Worm (Caenorhabditis elegans) whole organism, L1 larva: ENCODE results near the gene srx-77.

Experiments used
- C04F5.9 ChIP-seq: sonication (generic microtip); optimal IDR thresholded peaks from 2 replicates; lab custom pipeline; 2016; ENCODE audit warnings: missing genetic modification characterization, missing compliant biosample characterization
- Y116A8C.19 ChIP-seq: sonication (generic microtip); optimal IDR thresholded peaks from 2 replicates; lab custom pipeline; 2016; ENCODE audit warnings: missing compliant biosample characterization, missing genetic modification characterization, borderline replicate concordance
- alr-1 ChIP-seq: fragments of 200-800 bp; sonication (Bioruptor generic); optimal IDR thresholded peaks from 2 replicates; lab custom pipeline; 2018; ENCODE audit warnings: borderline replicate concordance, mild to moderate bottlenecking, missing genetic modification characterization, missing compliant biosample characterization
- aly-2 ChIP-seq: fragments of 150-350 bp; optimal IDR thresholded peaks from 2 replicates; lab custom pipeline; 2014; ENCODE audit warnings: missing biosample characterization, missing genetic modification characterization
- ama-1 ChIP-seq: fragments of 150-350 bp; optimal IDR thresholded peaks from 2 replicates; lab custom pipeline; 2014
- ceh-63 ChIP-seq: fragments of 200-800 bp; sonication (Bioruptor generic); optimal IDR thresholded peaks from 2 replicates; lab custom pipeline; 2018; ENCODE audit warnings: mild to moderate bottlenecking, missing genetic modification characterization, missing compliant biosample characterization
- ceh-8 ChIP-seq: fragments of 200-800 bp; sonication (Bioruptor generic); optimal IDR thresholded peaks from 2 replicates; lab custom pipeline; 2018; ENCODE audit warnings: mild to moderate bottlenecking, missing genetic modification characterization, moderate library complexity, missing compliant biosample characterization
- ceh-82 ChIP-seq, 3 experiments: fragments of 150-350 bp in 1 of 3; sonication (generic microtip) in 2 of 3; optimal IDR thresholded peaks; 2 replicates each; lab custom pipeline; 2014 to 2017; ENCODE audit warnings: missing biosample characterization in 3 of 3, missing genetic modification characterization in 3 of 3
- ceh-90 ChIP-seq: sonication (generic microtip); optimal IDR thresholded peaks from 2 replicates; lab custom pipeline; 2016; ENCODE audit warnings: missing genetic modification characterization, missing compliant biosample characterization
- efl-3 ChIP-seq: fragments of 200-800 bp; sonication (Bioruptor generic); optimal IDR thresholded peaks from 2 replicates; lab custom pipeline; 2018; ENCODE audit warnings: mild to moderate bottlenecking, missing genetic modification characterization, missing compliant biosample characterization
- egl-27 ChIP-seq, 2 experiments: fragments of 150-350 bp in 1 of 2; sonication (generic microtip); optimal IDR thresholded peaks; 3 replicates each; lab custom pipeline; 2017 to 2018; ENCODE audit warnings: missing biosample characterization in 2 of 2, missing genetic modification characterization in 2 of 2, missing genetic modification reagents in 2 of 2
- elt-3 ChIP-seq, 6 experiments: fragments of 150-350 bp in 1 of 6; sonication (generic microtip); optimal IDR thresholded peaks; 2 replicates each; lab custom pipeline; 2017 to 2018; ENCODE audit warnings: missing biosample characterization in 6 of 6, missing genetic modification characterization in 6 of 6, inconsistent platforms in 1 of 6
- fkh-10 ChIP-seq: sonication (generic microtip); optimal IDR thresholded peaks from 2 replicates; lab custom pipeline; 2017; ENCODE audit warnings: missing biosample characterization, missing genetic modification reagents, missing genetic modification characterization
- fkh-8 ChIP-seq: sonication (generic microtip); optimal IDR thresholded peaks from 2 replicates; lab custom pipeline; 2016; ENCODE audit warnings: mild to moderate bottlenecking, missing genetic modification characterization, missing compliant biosample characterization
- grh-1 ChIP-seq: fragments of 200-800 bp; sonication (Bioruptor generic); IDR thresholded peaks from 2 replicates; pipeline ENCODE4 v1.3.6; 2022; ENCODE audit warnings: missing genetic modification reagents, missing genetic modification characterization, missing compliant biosample characterization
- hlh-4 ChIP-seq: sonication (generic microtip); optimal IDR thresholded peaks from 2 replicates; lab custom pipeline; 2016; ENCODE audit warnings: mild to moderate bottlenecking, missing genetic modification characterization, missing compliant biosample characterization
- lin-13 ChIP-seq: fragments of 150-350 bp; optimal IDR thresholded peaks from 2 replicates; lab custom pipeline; 2014; ENCODE audit warnings: missing biosample characterization, missing genetic modification reagents, missing genetic modification characterization
- lin-14 ChIP-seq: fragments of 200-800 bp; sonication (Bioruptor generic); optimal IDR thresholded peaks from 2 replicates; lab custom pipeline; 2018; ENCODE audit warnings: mild to moderate bottlenecking, missing genetic modification characterization, moderate library complexity, missing compliant biosample characterization
- lin-35 ChIP-seq, 2 experiments: fragments of 150-350 bp; optimal IDR thresholded peaks; 2 replicates each; lab custom pipeline; 2014; ENCODE audit warnings: missing biosample characterization in 2 of 2, missing genetic modification characterization in 2 of 2, missing genetic modification reagents in 2 of 2
- lin-39 ChIP-seq: fragments of 150-350 bp; optimal IDR thresholded peaks from 2 replicates; lab custom pipeline; 2014; ENCODE audit warnings: missing biosample characterization, missing genetic modification reagents, missing genetic modification characterization
- lsy-2 ChIP-seq, 2 experiments: fragments of 150-350 bp; optimal IDR thresholded peaks; 2 replicates each; lab custom pipeline; 2014; ENCODE audit warnings: missing biosample characterization in 2 of 2, missing genetic modification characterization in 2 of 2
- mep-1 ChIP-seq: fragments of 150-350 bp; optimal IDR thresholded peaks from 2 replicates; lab custom pipeline; 2014; ENCODE audit warnings: missing biosample characterization, missing genetic modification characterization
- nhr-20 ChIP-seq: sonication (generic microtip); optimal IDR thresholded peaks from 2 replicates; lab custom pipeline; 2016; ENCODE audit warnings: mild to moderate bottlenecking, missing genetic modification characterization, missing compliant biosample characterization
- nhr-47 ChIP-seq: sonication (generic microtip); optimal IDR thresholded peaks from 2 replicates; lab custom pipeline; 2016; ENCODE audit warnings: mild to moderate bottlenecking, missing genetic modification characterization, moderate library complexity, missing compliant biosample characterization
- nhr-71 ChIP-seq: sonication (generic microtip); optimal IDR thresholded peaks from 2 replicates; lab custom pipeline; 2016; ENCODE audit warnings: mild to moderate bottlenecking, missing genetic modification characterization, moderate library complexity, missing compliant biosample characterization
- nhr-76 ChIP-seq: sonication (generic microtip); optimal IDR thresholded peaks from 2 replicates; lab custom pipeline; 2017; ENCODE audit warnings: missing biosample characterization, missing genetic modification characterization
- nhr-77 ChIP-seq: fragments of 150-350 bp; optimal IDR thresholded peaks from 2 replicates; lab custom pipeline; 2014; ENCODE audit warnings: missing biosample characterization, missing genetic modification characterization
- nhr-85 ChIP-seq: sonication (generic microtip); peaks from one replicate; lab custom pipeline; 2016; ENCODE audit warnings: missing genetic modification characterization, inconsistent platforms, missing compliant biosample characterization
- nhr-90 ChIP-seq: sonication (generic microtip); optimal IDR thresholded peaks from 2 replicates; lab custom pipeline; 2016; ENCODE audit warnings: mild to moderate bottlenecking, missing genetic modification characterization, missing compliant biosample characterization; ENCODE audit not compliant: poor library complexity
- pag-3 ChIP-seq: sonication (generic microtip); optimal IDR thresholded peaks from 2 replicates; lab custom pipeline; 2017; ENCODE audit warnings: missing genetic modification characterization, mild to moderate bottlenecking, missing compliant biosample characterization, antibody characterized with exemption, borderline replicate concordance; ENCODE audit not compliant: insufficient read depth
- pax-3 ChIP-seq: fragments of 200-800 bp; sonication (Bioruptor generic); optimal IDR thresholded peaks from 2 replicates; lab custom pipeline; 2018; ENCODE audit warnings: mild to moderate bottlenecking, missing genetic modification characterization, moderate library complexity, missing compliant biosample characterization
- pqm-1 ChIP-seq: sonication (generic microtip); optimal IDR thresholded peaks from 3 replicates; lab custom pipeline; 2017; ENCODE audit warnings: missing biosample characterization, missing genetic modification characterization
- rnt-1 ChIP-seq: sonication (generic microtip); optimal IDR thresholded peaks from 2 replicates; lab custom pipeline; 2016; ENCODE audit warnings: mild to moderate bottlenecking, missing genetic modification characterization, moderate library complexity, missing compliant biosample characterization
- skn-1 ChIP-seq: fragments of 150-350 bp; optimal IDR thresholded peaks from 2 replicates; lab custom pipeline; 2014; ENCODE audit warnings: missing biosample characterization, missing genetic modification characterization
- sptf-1 ChIP-seq: fragments of 150-350 bp; optimal IDR thresholded peaks from 2 replicates; lab custom pipeline; 2014; ENCODE audit warnings: missing biosample characterization, missing genetic modification characterization
- sup-37 ChIP-seq: fragments of 200-800 bp; sonication (Bioruptor generic); optimal IDR thresholded peaks from 2 replicates; lab custom pipeline; 2018; ENCODE audit warnings: mild to moderate bottlenecking, missing genetic modification characterization, missing compliant biosample characterization
- swsn-7 ChIP-seq: sonication (generic microtip); optimal IDR thresholded peaks from 2 replicates; lab custom pipeline; 2016; ENCODE audit warnings: missing genetic modification characterization, missing compliant biosample characterization
- tbx-2 ChIP-seq: sonication (generic microtip); optimal IDR thresholded peaks from 2 replicates; lab custom pipeline; 2016; ENCODE audit warnings: missing genetic modification characterization, missing compliant biosample characterization
- unc-30 ChIP-seq: sonication (generic microtip); optimal IDR thresholded peaks from 2 replicates; lab custom pipeline; 2017; ENCODE audit warnings: missing biosample characterization, missing genetic modification characterization
- unc-86 ChIP-seq: sonication (generic microtip); optimal IDR thresholded peaks from 2 replicates; lab custom pipeline; 2016; ENCODE audit warnings: missing genetic modification characterization, missing compliant biosample characterization
- zag-1 ChIP-seq: fragments of 150-350 bp; optimal IDR thresholded peaks from 2 replicates; lab custom pipeline; 2014; ENCODE audit warnings: missing biosample characterization, missing genetic modification characterization
- ztf-11 ChIP-seq, 2 experiments: sonication (generic microtip); optimal IDR thresholded peaks; 2 replicates each; lab custom pipeline; 2016 to 2017; ENCODE audit warnings: missing genetic modification characterization in 2 of 2, missing biosample characterization in 1 of 2, missing compliant biosample characterization in 1 of 2
- ztf-4 ChIP-seq: fragments of 150-350 bp; optimal IDR thresholded peaks from 2 replicates; lab custom pipeline; 2014; ENCODE audit warnings: missing biosample characterization, missing genetic modification characterization

srx-77 gene

ce11 chrV:4647279-4647819 is 21.2 kb downstream of the srx-77 start:
- TF ChIP-seq lin-39 (tag; lab: Kevin White, UChicago) (no peak), ama-1 (lab: Kevin White, UChicago) (peak; percentile 55)

ce11 chrV:4642691-4643090 is 25.8 kb downstream of the srx-77 start, which contains the start of gene soc-1:
TSS of gene soc-1 (plus strand) at chrV:4642952.
- no peak for TF ChIP-seq ceh-63 (GFP tag; lab: Kevin White, UChicago)
- TF ChIP-seq aly-2 (tag; lab: Kevin White, UChicago), result no peak
- no peak for TF ChIP-seq nhr-76 (tag; lab: Kevin White, UChicago)
- TF ChIP-seq fkh-10 (GFP tag; lab: Kevin White, UChicago), result no peak
- no peak for TF ChIP-seq ceh-8
- TF ChIP-seq lin-13, result no peak
- no peak for TF ChIP-seq ceh-90 (tag; lab: Kevin White, UChicago)
- TF ChIP-seq ztf-11 (tag; optimal IDR thresholded peaks at IDR 0.05; lab: Kevin White, UChicago), result no peak
- TF ChIP-seq ceh-82 (tag; optimal IDR thresholded peaks at IDR 0.05; lab: Kevin White, UChicago), result no peak
- no peak for TF ChIP-seq grh-1 (GFP tag; lab: Robert Waterston, UW)
- TF ChIP-seq ztf-4 (tag; lab: Kevin White, UChicago), result no peak
- TF ChIP-seq fkh-8 (tag; lab: Kevin White, UChicago), result no peak
- no peak for TF ChIP-seq pqm-1
- TF ChIP-seq nhr-90 (tag; lab: Kevin White, UChicago), result no peak
- TF ChIP-seq sptf-1, result no peak
- TF ChIP-seq, all 84 proteins: peak for 0

- TF ChIP-seq unc-30 (tag; lab: Kevin White, UChicago) (no peak), nhr-71 (tag; lab: Kevin White, UChicago) (peak; percentile 48), elt-3 (tag; optimal IDR thresholded peaks at IDR 0.05; lab: Kevin White, UChicago) (peak in 2 of 6 experiments; percentile 35 to 58), ceh-8 (peak; percentile 91), lsy-2 (tag; optimal IDR thresholded peaks at IDR 0.05; lab: Kevin White, UChicago) (peak in 1 of 2 experiments; percentile 8), nhr-20 (tag; lab: Kevin White, UChicago) (peak; percentile 23), fkh-8 (tag; lab: Kevin White, UChicago) (no peak), tbx-2 (tag; lab: Kevin White, UChicago) (no peak), hlh-4 (no peak), mep-1 (tag; lab: Kevin White, UChicago) (no peak), nhr-85 (tag; lab: Kevin White, UChicago) (peak; percentile 52), ztf-4 (tag; lab: Kevin White, UChicago) (no peak), nhr-47 (no peak), lin-35 (GFP tag; optimal IDR thresholded peaks at IDR 0.05; lab: Kevin White, UChicago) (peak in 1 of 2 experiments; percentile 3), swsn-7 (tag; lab: Kevin White, UChicago) (no peak)
Observed at ce11 chrV:4640501-4641150, 27.9 kb downstream of the srx-77 start.

- TF ChIP-seq egl-27 (tag; optimal IDR thresholded peaks at IDR 0.05; lab: Kevin White, UChicago) (no peak), tbx-2 (tag; lab: Kevin White, UChicago) (no peak), C04F5.9 (no peak), nhr-77 (tag; lab: Kevin White, UChicago) (no peak), skn-1 (tag; lab: Kevin White, UChicago) (no peak), lin-14 (GFP tag; lab: Kevin White, UChicago) (no peak), zag-1 (no peak), sup-37 (GFP tag; lab: Kevin White, UChicago) (no peak), rnt-1 (tag; lab: Kevin White, UChicago) (no peak), unc-86 (tag; lab: Kevin White, UChicago) (no peak), Y116A8C.19 (tag; lab: Kevin White, UChicago) (no peak), alr-1 (tag; lab: Kevin White, UChicago) (no peak), ceh-63 (GFP tag; lab: Kevin White, UChicago) (no peak), efl-3 (no peak), pax-3 (tag; lab: Kevin White, UChicago) (no peak), pag-3 (tag; lab: Kevin White, UChicago) (no peak), ama-1 (lab: Kevin White, UChicago) (no peak), ztf-11 (tag; optimal IDR thresholded peaks at IDR 0.05; lab: Kevin White, UChicago) (no peak)
- TF ChIP-seq, all 84 proteins: peak for 0
Observed at ce11 chrV:4637153-4637552, 31.4 kb downstream of the srx-77 start.
